Worm (Caenorhabditis elegans): Measurements from ENCODE around the gene Y38C1BA.4.
A peak's percentile ranks its signal among the peaks of the same experiment; 100 is the strongest.

DNA sequence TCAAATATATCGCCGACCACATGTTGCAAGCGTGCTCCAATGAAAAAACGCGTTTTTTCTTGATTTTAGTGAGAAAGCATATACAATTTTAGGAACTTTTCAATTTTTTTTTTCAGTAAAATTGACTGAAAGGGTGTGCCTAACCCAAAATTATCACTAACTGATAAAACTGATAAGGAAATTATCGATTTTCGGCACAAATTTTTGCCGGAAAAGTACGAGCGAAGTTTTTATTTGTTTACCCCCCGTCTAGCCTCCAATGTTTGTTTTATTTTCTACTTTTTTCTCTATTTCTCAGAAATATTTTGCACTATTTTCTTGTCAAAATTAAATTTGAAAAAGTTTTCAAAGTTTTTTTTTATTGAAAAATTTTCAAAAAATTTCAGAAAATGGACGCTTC, 12.6 kb downstream of the Y38C1BA.4 start, which contains the start of gene ccm-2:
- TF ChIP-seq fos-1 (tag; optimal IDR thresholded peaks at IDR 0.05) = peak; percentile 16
- TF ChIP-seq egl-27 (tag; optimal IDR thresholded peaks at IDR 0.05) = no peak
- TF ChIP-seq nhr-77 (tag; optimal IDR thresholded peaks at IDR 0.05) = no peak
- no peak for TF ChIP-seq snpc-4 (tag; optimal IDR thresholded peaks at IDR 0.05)
- TF ChIP-seq dmd-4 (tag; optimal IDR thresholded peaks at IDR 0.05) = no peak
- TF ChIP-seq unc-55 (GFP tag; optimal IDR thresholded peaks at IDR 0.05) = no peak
- no peak for TF ChIP-seq nhr-12 (tag; optimal IDR thresholded peaks at IDR 0.05)
- TF ChIP-seq nhr-21 (tag; optimal IDR thresholded peaks at IDR 0.05) = no peak
- no peak for TF ChIP-seq lsy-2 (tag; optimal IDR thresholded peaks at IDR 0.05)
- TF ChIP-seq F13H6.1 (tag; optimal IDR thresholded peaks at IDR 0.05) = no peak

Measured in whole organism, L2 larva.